Worm (Caenorhabditis elegans): ENCODE data around the gene R11G1.11.

DNA sequence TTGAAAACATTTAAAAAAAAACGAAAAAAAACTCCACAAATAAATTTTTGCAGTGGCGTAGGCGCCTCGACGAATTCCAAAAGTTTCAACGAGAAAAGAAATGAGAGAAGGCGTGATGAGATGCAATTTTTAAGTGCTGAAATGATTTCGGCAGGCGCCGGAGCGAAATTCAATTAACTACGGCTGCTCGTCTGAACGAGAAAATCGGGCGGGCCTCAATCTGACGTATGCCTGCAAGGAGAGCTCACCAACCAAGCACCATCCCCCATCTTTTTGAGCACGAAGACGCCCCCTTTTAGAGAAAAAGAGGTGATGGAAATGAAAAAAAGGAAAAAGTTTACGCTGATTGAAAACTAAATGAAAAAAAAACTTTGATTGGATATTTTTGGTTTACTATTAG, 19.9 kb upstream of the R11G1.11 start:
- TF ChIP-seq W03F9.2 (tag; optimal IDR thresholded peaks at IDR 0.05) (no peak), dao-5 (tag; optimal IDR thresholded peaks at IDR 0.05) (no peak), him-1 (tag; optimal IDR thresholded peaks at IDR 0.05) (no peak)

Data from whole organism, L4/young adult.